Worm (Caenorhabditis elegans) whole organism, mixed stage, embryonic: ENCODE measurements around the gene srz-14.

Experiments
- ces-1 ChIP-seq: fragments of 150-350 bp; optimal IDR thresholded peaks from 2 replicates; lab custom pipeline; 2014; ENCODE audit warnings: missing biosample characterization, missing genetic modification reagents, missing genetic modification characterization
- elt-3 ChIP-seq: fragments of 150-350 bp; optimal IDR thresholded peaks from 2 replicates; lab custom pipeline; 2014; ENCODE audit warnings: missing biosample characterization, missing genetic modification characterization
- ham-2 ChIP-seq: fragments of 200-800 bp; sonication (Bioruptor generic); optimal IDR thresholded peaks from 2 replicates; lab custom pipeline; 2018; ENCODE audit warnings: mild to moderate bottlenecking, missing genetic modification characterization, missing compliant biosample characterization
- lsy-2 ChIP-seq: fragments of 150-350 bp; optimal IDR thresholded peaks from 2 replicates; lab custom pipeline; 2014; ENCODE audit warnings: missing biosample characterization, missing genetic modification characterization
- mab-5 ChIP-seq: fragments of 150-350 bp; optimal IDR thresholded peaks from 2 replicates; lab custom pipeline; 2014; ENCODE audit warnings: missing biosample characterization, missing genetic modification characterization
- nhr-2 ChIP-seq: fragments of 150-350 bp; optimal IDR thresholded peaks from 2 replicates; lab custom pipeline; 2014; ENCODE audit warnings: missing biosample characterization, missing genetic modification characterization
- nhr-237 ChIP-seq: fragments of 150-350 bp; optimal IDR thresholded peaks from 2 replicates; lab custom pipeline; 2014; ENCODE audit warnings: missing biosample characterization, missing genetic modification characterization
- nhr-76 ChIP-seq: sonication (generic microtip); optimal IDR thresholded peaks from 2 replicates; lab custom pipeline; 2017; ENCODE audit warnings: missing biosample characterization, missing genetic modification characterization
- pha-4 ChIP-seq: fragments of 150-350 bp; optimal IDR thresholded peaks from 2 replicates; lab custom pipeline; 2018; ENCODE audit warnings: missing biosample characterization, missing genetic modification reagents, missing genetic modification characterization
- snpc-4 ChIP-seq: fragments of 150-350 bp; optimal IDR thresholded peaks from 2 replicates; lab custom pipeline; 2014; ENCODE audit warnings: missing biosample characterization, missing genetic modification characterization
- sptf-1 ChIP-seq: sonication (generic microtip); optimal IDR thresholded peaks from 2 replicates; lab custom pipeline; 2017; ENCODE audit warnings: mild to moderate bottlenecking, missing genetic modification characterization, moderate library complexity, missing compliant biosample characterization
- tbx-8 ChIP-seq: fragments of 200-800 bp; sonication (Bioruptor generic); optimal IDR thresholded peaks from 2 replicates; lab custom pipeline; 2018; ENCODE audit warnings: mild to moderate bottlenecking, missing genetic modification characterization, moderate library complexity, missing compliant biosample characterization
- unc-39 ChIP-seq: fragments of 150-350 bp; optimal IDR thresholded peaks from 2 replicates; lab custom pipeline; 2014; ENCODE audit warnings: missing biosample characterization, missing genetic modification characterization
- unc-62 ChIP-seq: fragments of 150-350 bp; optimal IDR thresholded peaks from 2 replicates; lab custom pipeline; 2014; ENCODE audit warnings: missing biosample characterization, missing genetic modification reagents, missing genetic modification characterization

DNA sequence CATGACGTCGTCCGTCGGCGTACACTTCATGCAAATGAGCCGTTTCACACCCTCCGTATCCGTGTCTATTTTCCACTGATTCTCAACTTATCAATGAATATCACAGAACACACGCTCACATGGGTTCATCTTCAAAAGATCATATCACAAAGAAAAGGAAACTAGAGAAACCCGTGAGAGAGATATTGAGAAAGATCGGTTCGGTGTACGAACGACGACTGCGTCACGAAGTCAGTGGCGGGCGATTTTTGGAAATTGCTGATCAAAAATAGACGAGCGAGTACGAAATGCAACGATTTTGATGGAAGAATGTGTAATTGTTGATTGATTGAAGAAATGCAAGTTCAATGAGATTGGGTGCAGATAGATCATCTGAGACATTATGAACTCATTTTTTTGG is 29.9 kb downstream of the srz-14 start:
- TF ChIP-seq nhr-237 (tag; lab: Kevin White, UChicago) (no peak), tbx-8 (no peak), ham-2 (GFP tag; lab: Kevin White, UChicago) (no peak), snpc-4 (tag; lab: Kevin White, UChicago) (no peak), pha-4 (tag; lab: Kevin White, UChicago) (no peak), unc-39 (no peak), nhr-2 (no peak), lsy-2 (no peak), nhr-76 (tag; lab: Kevin White, UChicago) (no peak), unc-62 (no peak), sptf-1 (tag; lab: Kevin White, UChicago) (no peak), mab-5 (tag; lab: Kevin White, UChicago) (no peak), ces-1 (GFP tag; lab: Kevin White, UChicago) (no peak), elt-3 (no peak)
